Worm (Caenorhabditis elegans) whole organism, L3 larva: ENCODE results near the gene Y9C9A.13.

Source experiments
- R02D3.7 ChIP-seq: fragments of 150-350 bp; optimal IDR thresholded peaks from 2 replicates; lab custom pipeline; 2014; ENCODE audit warnings: missing biosample characterization, missing genetic modification characterization
- ZK546.5 ChIP-seq: sonication (generic microtip); optimal IDR thresholded peaks from 2 replicates; lab custom pipeline; 2017; ENCODE audit warnings: missing biosample characterization, missing genetic modification characterization
- aly-2 ChIP-seq: fragments of 150-350 bp; optimal IDR thresholded peaks from 2 replicates; lab custom pipeline; 2014; ENCODE audit warnings: missing biosample characterization, missing genetic modification characterization
- ceh-28 ChIP-seq: fragments of 150-350 bp; optimal IDR thresholded peaks from 2 replicates; lab custom pipeline; 2014; ENCODE audit warnings: missing biosample characterization, missing genetic modification reagents, missing genetic modification characterization
- ceh-82 ChIP-seq: fragments of 150-350 bp; optimal IDR thresholded peaks from 2 replicates; lab custom pipeline; 2014; ENCODE audit warnings: missing biosample characterization, missing genetic modification characterization
- daf-12 ChIP-seq: fragments of 150-350 bp; optimal IDR thresholded peaks from 2 replicates; lab custom pipeline; 2014; ENCODE audit warnings: missing biosample characterization, missing genetic modification reagents, missing genetic modification characterization
- egl-27 ChIP-seq: sonication (generic microtip); optimal IDR thresholded peaks from 4 replicates; lab custom pipeline; 2017; ENCODE audit warnings: missing biosample characterization, missing genetic modification reagents, missing genetic modification characterization
- elt-1 ChIP-seq: fragments of 150-350 bp; optimal IDR thresholded peaks from 2 replicates; lab custom pipeline; 2014; ENCODE audit warnings: missing biosample characterization, missing genetic modification characterization
- elt-2 ChIP-seq: sonication (generic microtip); optimal IDR thresholded peaks from 2 replicates; lab custom pipeline; 2016; ENCODE audit warnings: missing genetic modification reagents, mild to moderate bottlenecking, missing genetic modification characterization, missing compliant biosample characterization
- elt-3 ChIP-seq, 3 experiments: fragments of 150-350 bp in 1 of 3; sonication (generic microtip) in 2 of 3; optimal IDR thresholded peaks; 2 replicates in 2 of 3; 4 replicates in 1 of 3; lab custom pipeline; 2014 to 2017; ENCODE audit warnings: missing biosample characterization in 3 of 3, missing genetic modification characterization in 3 of 3
- eor-1 ChIP-seq, 2 experiments: fragments of 150-350 bp; optimal IDR thresholded peaks; 2 replicates each; lab custom pipeline; 2014 to 2018; ENCODE audit warnings: missing biosample characterization in 2 of 2, missing genetic modification characterization in 2 of 2
- fkh-10 ChIP-seq: sonication (generic microtip); optimal IDR thresholded peaks from 2 replicates; lab custom pipeline; 2017; ENCODE audit warnings: missing biosample characterization, missing genetic modification reagents, missing genetic modification characterization
- fkh-2 ChIP-seq: fragments of 150-350 bp; optimal IDR thresholded peaks from 2 replicates; lab custom pipeline; 2014; ENCODE audit warnings: missing biosample characterization, missing genetic modification reagents, missing genetic modification characterization
- hmg-11 ChIP-seq: sonication (generic microtip); optimal IDR thresholded peaks from 2 replicates; lab custom pipeline; 2016; ENCODE audit warnings: missing genetic modification characterization, missing compliant biosample characterization
- jun-1 ChIP-seq: fragments of 150-350 bp; optimal IDR thresholded peaks from 2 replicates; lab custom pipeline; 2014; ENCODE audit warnings: missing biosample characterization, missing genetic modification reagents, missing genetic modification characterization
- lin-15B ChIP-seq: fragments of 150-350 bp; optimal IDR thresholded peaks from 2 replicates; lab custom pipeline; 2014; ENCODE audit warnings: missing biosample characterization, missing genetic modification characterization
- lsy-12 ChIP-seq: sonication (generic microtip); optimal IDR thresholded peaks from 2 replicates; lab custom pipeline; 2016; ENCODE audit warnings: mild to moderate bottlenecking, missing genetic modification characterization, missing compliant biosample characterization
- nfya-1 ChIP-seq: sonication (generic microtip); optimal IDR thresholded peaks from 2 replicates; lab custom pipeline; 2017; ENCODE audit warnings: missing genetic modification characterization, mild to moderate bottlenecking, missing compliant biosample characterization, antibody characterized with exemption, moderate library complexity; ENCODE audit not compliant: insufficient read depth
- nhr-11 ChIP-seq: fragments of 150-350 bp; optimal IDR thresholded peaks from 2 replicates; lab custom pipeline; 2014; ENCODE audit warnings: missing biosample characterization, missing genetic modification characterization
- nhr-23 ChIP-seq: fragments of 150-350 bp; optimal IDR thresholded peaks from 2 replicates; lab custom pipeline; 2014; ENCODE audit warnings: missing biosample characterization, missing genetic modification reagents, missing genetic modification characterization
- nhr-25 ChIP-seq: sonication (generic microtip); optimal IDR thresholded peaks from 2 replicates; lab custom pipeline; 2017; ENCODE audit warnings: missing biosample characterization, missing genetic modification characterization
- nhr-43 ChIP-seq: sonication (generic microtip); optimal IDR thresholded peaks from 2 replicates; lab custom pipeline; 2016; ENCODE audit warnings: mild to moderate bottlenecking, missing genetic modification characterization, missing compliant biosample characterization; ENCODE audit not compliant: poor library complexity, severe bottlenecking
- pha-4 ChIP-seq: fragments of 150-350 bp; optimal IDR thresholded peaks from 2 replicates; lab custom pipeline; 2014; ENCODE audit warnings: missing biosample characterization, missing genetic modification reagents, missing genetic modification characterization
- pqm-1 ChIP-seq: fragments of 150-350 bp; optimal IDR thresholded peaks from 2 replicates; lab custom pipeline; 2017; ENCODE audit warnings: missing biosample characterization, missing genetic modification characterization, inconsistent platforms
- sea-2 ChIP-seq: fragments of 150-350 bp; sonication (generic microtip); optimal IDR thresholded peaks from 4 replicates; lab custom pipeline; 2014; ENCODE audit warnings: missing biosample characterization, missing genetic modification reagents, missing genetic modification characterization
- skn-1 ChIP-seq: fragments of 150-350 bp; optimal IDR thresholded peaks from 2 replicates; lab custom pipeline; 2014; ENCODE audit warnings: missing biosample characterization, missing genetic modification characterization
- snpc-4 ChIP-seq: fragments of 150-350 bp; optimal IDR thresholded peaks from 2 replicates; lab custom pipeline; 2014; ENCODE audit warnings: missing biosample characterization, missing genetic modification characterization
- tbx-2 ChIP-seq: sonication (generic microtip); optimal IDR thresholded peaks from 2 replicates; lab custom pipeline; 2016; ENCODE audit warnings: mild to moderate bottlenecking, missing genetic modification characterization, missing compliant biosample characterization
- unc-39 ChIP-seq: sonication (generic microtip); optimal IDR thresholded peaks from 4 replicates; lab custom pipeline; 2017; ENCODE audit warnings: missing biosample characterization, missing genetic modification characterization
- unc-62 ChIP-seq: fragments of 150-350 bp; sonication (generic microtip); optimal IDR thresholded peaks from 4 replicates; lab custom pipeline; 2014; ENCODE audit warnings: missing biosample characterization, missing genetic modification reagents, missing genetic modification characterization
- ztf-11 ChIP-seq: fragments of 150-350 bp; optimal IDR thresholded peaks from 2 replicates; lab custom pipeline; 2014; ENCODE audit warnings: missing biosample characterization, missing genetic modification characterization
- ztf-4 ChIP-seq: fragments of 150-350 bp; optimal IDR thresholded peaks from 2 replicates; lab custom pipeline; 2014; ENCODE audit warnings: missing biosample characterization, missing genetic modification characterization

Gene Y9C9A.13

ce11 chrIV:4986246-4986645, 16.9 kb upstream of the Y9C9A.13 start, which contains the start of gene clec-177:
TSS of gene clec-177 (plus strand) at chrIV:4986546.
- no peak for TF ChIP-seq sea-2 (GFP tag; lab: Kevin White, UChicago)
- TF ChIP-seq R02D3.7 (tag; lab: Kevin White, UChicago) = no peak
- TF ChIP-seq elt-2 (tag; lab: Kevin White, UChicago) = no peak
- no peak for TF ChIP-seq elt-3 (tag; optimal IDR thresholded peaks at IDR 0.05; lab: Kevin White, UChicago)
- TF ChIP-seq pha-4 (tag; lab: Kevin White, UChicago) = no peak
- TF ChIP-seq egl-27 (tag; lab: Kevin White, UChicago) = no peak
- TF ChIP-seq ztf-11 (tag; lab: Kevin White, UChicago) = no peak
- no peak for TF ChIP-seq ztf-4
- no peak for TF ChIP-seq ceh-82
- TF ChIP-seq aly-2 (tag; lab: Kevin White, UChicago) = no peak
- TF ChIP-seq eor-1 (tag; optimal IDR thresholded peaks at IDR 0.05; lab: Kevin White, UChicago) = no peak
- no peak for TF ChIP-seq ceh-28 (tag; lab: Kevin White, UChicago)
- TF ChIP-seq fkh-2 = no peak
- no peak for TF ChIP-seq skn-1 (tag; lab: Kevin White, UChicago)
- TF ChIP-seq pqm-1 (tag; lab: Kevin White, UChicago) = no peak
- TF ChIP-seq nhr-11 (tag; lab: Kevin White, UChicago) = no peak

- no peak for TF ChIP-seq elt-1
- no peak for TF ChIP-seq elt-3 (tag; optimal IDR thresholded peaks at IDR 0.05; lab: Kevin White, UChicago)
- TF ChIP-seq R02D3.7 (tag; lab: Kevin White, UChicago) = no peak
- no peak for TF ChIP-seq tbx-2 (tag; lab: Kevin White, UChicago)
- no peak for TF ChIP-seq nhr-43
- no peak for TF ChIP-seq ztf-11 (tag; lab: Kevin White, UChicago)
Observed at ce11 chrIV:4983746-4984145, 14.4 kb upstream of the Y9C9A.13 start, which contains the start of gene clec-176. TSS of gene clec-176 (plus strand) at chrIV:4984046.

- TF ChIP-seq elt-2 (tag; lab: Kevin White, UChicago) = no peak
Observed at ce11 chrIV:4982477-4982876, 13.2 kb upstream of the Y9C9A.13 start, which contains the start of gene E03H12.4. TSS of gene E03H12.4 (plus strand) at chrIV:4982596.

ce11 chrIV:4981027-4981426, 11.7 kb upstream of the Y9C9A.13 start, which contains the start of gene srz-24:
TSS of gene srz-24 (minus strand) at chrIV:4981127.
- TF ChIP-seq unc-39 (tag; lab: Kevin White, UChicago) = no peak
- TF ChIP-seq snpc-4 (tag; lab: Kevin White, UChicago) = no peak
- TF ChIP-seq lin-15B = no peak
- TF ChIP-seq nhr-23 = no peak
- no peak for TF ChIP-seq aly-2 (tag; lab: Kevin White, UChicago)
- TF ChIP-seq ceh-28 (tag; lab: Kevin White, UChicago) = no peak
- TF ChIP-seq, all 47 proteins: peak for 0

ce11 chrIV:4977176-4977693, 7.9 kb upstream of the Y9C9A.13 start, which contains the start of gene E03H12.5:
TSS of gene E03H12.5 (plus strand) at chrIV:4977226.
- TF ChIP-seq ZK546.5 (tag; lab: Kevin White, UChicago) = no peak
- TF ChIP-seq jun-1 (tag; lab: Kevin White, UChicago) = no peak
- TF ChIP-seq lsy-12 (tag; lab: Kevin White, UChicago) = no peak
- TF ChIP-seq nhr-43 = no peak
- TF ChIP-seq fkh-10 (GFP tag; lab: Kevin White, UChicago) = no peak
- TF ChIP-seq ceh-82 = no peak
- TF ChIP-seq nhr-25 (tag; lab: Kevin White, UChicago) = no peak
- no peak for TF ChIP-seq daf-12
- TF ChIP-seq pha-4 (tag; lab: Kevin White, UChicago) = no peak
- no peak for TF ChIP-seq R02D3.7 (tag; lab: Kevin White, UChicago)
- TF ChIP-seq unc-39 (tag; lab: Kevin White, UChicago) = no peak
- no peak for TF ChIP-seq hmg-11 (tag; lab: Kevin White, UChicago)

ce11 chrIV:4975995-4976394, 6.7 kb upstream of the Y9C9A.13 start, which contains the start of gene Y9C9A.16:
TSS of gene Y9C9A.16 (minus strand) at chrIV:4976125.
- no peak for TF ChIP-seq elt-2 (tag; lab: Kevin White, UChicago)
- TF ChIP-seq jun-1 (tag; lab: Kevin White, UChicago) = no peak
- TF ChIP-seq ztf-4 = no peak
- no peak for TF ChIP-seq unc-62 (GFP tag; lab: Kevin White, UChicago)
- no peak for TF ChIP-seq nfya-1
- TF ChIP-seq pha-4 (tag; lab: Kevin White, UChicago) = no peak
- TF ChIP-seq snpc-4 (tag; lab: Kevin White, UChicago) = no peak
